Worm (Caenorhabditis elegans) whole organism, L4 larva: ENCODE measurements around the gene mltn-13.

Source experiments
- egl-27 ChIP-seq: sonication (generic microtip); optimal IDR thresholded peaks from 3 replicates; lab custom pipeline; 2017; ENCODE audit warnings: missing biosample characterization, missing genetic modification reagents, missing genetic modification characterization
- vab-7 ChIP-seq: fragments of 200-800 bp; sonication (Bioruptor generic); IDR thresholded peaks from 2 replicates; pipeline ENCODE4 v1.3.6; 2022; ENCODE audit warnings: missing genetic modification reagents, missing genetic modification characterization, missing compliant biosample characterization

ce11 chrX:4440641-4441040 is 7.5 kb downstream of the mltn-13 start, which contains the start of gene F15A8.1:
- TF ChIP-seq egl-27 (tag; lab: Kevin White, UChicago) (no peak), vab-7 (no peak)
